Fruit fly (Drosophila melanogaster) Kc167 (cell line): Measurements from ENCODE around the gene CG31248.

Experiments
- Myc ChIP-seq: fragments of >200 bp; optimal IDR thresholded peaks from 2 replicates; lab custom pipeline; 2017; ENCODE audit warnings: missing external identifiers
- Sin3A ChIP-seq: fragments of >200 bp; optimal IDR thresholded peaks from 2 replicates; lab custom pipeline; 2018; ENCODE audit warnings: missing external identifiers
- h ChIP-seq: fragments of >200 bp; optimal IDR thresholded peaks from 3 replicates; lab custom pipeline; 2018; ENCODE audit warnings: missing external identifiers
- insv ChIP-seq: fragments of >200 bp; optimal IDR thresholded peaks from 3 replicates; lab custom pipeline; 2018; ENCODE audit warnings: missing external identifiers
- psq ChIP-seq: fragments of >200 bp; optimal IDR thresholded peaks from 2 replicates; lab custom pipeline; 2017; ENCODE audit warnings: missing external identifiers
- ttk ChIP-seq: sonication (Bioruptor generic); optimal IDR thresholded peaks from 2 replicates; lab custom pipeline; 2017; ENCODE audit warnings: missing external identifiers

DNA sequence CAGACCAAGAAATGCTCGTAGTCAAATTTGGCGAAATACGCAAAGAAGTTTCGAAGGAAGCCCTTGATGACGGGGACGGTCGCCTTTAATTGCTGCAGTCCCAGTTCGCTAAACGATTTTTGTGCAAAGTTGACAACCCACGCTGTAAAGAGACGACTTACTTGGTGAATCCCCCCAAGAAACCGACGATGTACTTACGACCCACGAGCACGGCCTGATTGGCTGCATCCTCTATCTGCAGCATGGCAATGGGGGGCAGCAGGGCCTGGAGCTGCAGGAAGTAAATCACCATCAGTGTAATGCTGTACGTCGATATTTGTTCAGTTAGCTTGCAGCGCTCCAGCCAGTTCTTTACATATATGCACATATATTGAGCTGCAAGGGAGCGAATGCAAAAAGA, 45.4 kb upstream of the CG31248 start:
- TF ChIP-seq Myc (lab: Kevin White, UChicago) = no peak
- no peak for TF ChIP-seq insv (lab: Kevin White, UChicago)
- no peak for TF ChIP-seq Sin3A
- no peak for TF ChIP-seq h (lab: Kevin White, UChicago)
- no peak for TF ChIP-seq ttk (lab: Kevin White, UChicago)
- TF ChIP-seq psq = no peak
